Worm (Caenorhabditis elegans) whole organism, late embryonic: ENCODE measurements around the gene D2096.6.

Experiments
- ama-1 ChIP-seq: fragments of 150-350 bp; optimal IDR thresholded peaks from 2 replicates; lab custom pipeline; 2014
- ceh-18 ChIP-seq: sonication (generic microtip); optimal IDR thresholded peaks from 2 replicates; lab custom pipeline; 2016; ENCODE audit warnings: missing genetic modification characterization, missing compliant biosample characterization
- nfya-1 ChIP-seq: sonication (generic microtip); optimal IDR thresholded peaks from 2 replicates; lab custom pipeline; 2017; ENCODE audit warnings: missing genetic modification characterization, mild to moderate bottlenecking, missing compliant biosample characterization, antibody characterized with exemption, moderate library complexity
- pha-4 ChIP-seq: fragments of 150-350 bp; optimal IDR thresholded peaks from 2 replicates; lab custom pipeline; 2018; ENCODE audit warnings: missing biosample characterization, missing genetic modification reagents, missing genetic modification characterization
- tbx-2 ChIP-seq: sonication (generic microtip); optimal IDR thresholded peaks from 2 replicates; lab custom pipeline; 2016; ENCODE audit warnings: missing genetic modification characterization, missing compliant biosample characterization

- TF ChIP-seq nfya-1 (tag; lab: Kevin White, UChicago): no peak
- no peak for TF ChIP-seq ceh-18
- no peak for TF ChIP-seq ama-1 (lab: Kevin White, UChicago)
- TF ChIP-seq pha-4 (tag; lab: Kevin White, UChicago): no peak
- no peak for TF ChIP-seq tbx-2 (tag; lab: Kevin White, UChicago)
Measured at ce11 chrIV:8384737-8385136, 15.7 kb upstream of the D2096.6 start.
